Worm (Caenorhabditis elegans) whole organism, mixed stage, embryonic: ENCODE measurements around the gene B0024.15.
A peak's percentile ranks its signal among the peaks of the same experiment; 100 is the strongest.

Source experiments
- bed-3 ChIP-seq: fragments of 200-800 bp; sonication (Bioruptor generic); optimal IDR thresholded peaks from 3 replicates; lab custom pipeline; 2018; ENCODE audit warnings: mild to moderate bottlenecking, missing genetic modification characterization, moderate library complexity, missing compliant biosample characterization
- blmp-1 ChIP-seq: fragments of 150-350 bp; optimal IDR thresholded peaks from 2 replicates; lab custom pipeline; 2014; ENCODE audit warnings: missing biosample characterization, missing genetic modification characterization
- ceh-83 ChIP-seq: fragments of 200-800 bp; sonication (Bioruptor generic); optimal IDR thresholded peaks from 2 replicates; lab custom pipeline; 2018; ENCODE audit warnings: mild to moderate bottlenecking, missing genetic modification characterization, missing compliant biosample characterization
- ces-1 ChIP-seq: fragments of 150-350 bp; optimal IDR thresholded peaks from 2 replicates; lab custom pipeline; 2014; ENCODE audit warnings: missing biosample characterization, missing genetic modification reagents, missing genetic modification characterization
- cnd-1 ChIP-seq: fragments of 200-800 bp; sonication (Bioruptor generic); optimal IDR thresholded peaks from 2 replicates; lab custom pipeline; 2018; ENCODE audit warnings: mild to moderate bottlenecking, missing genetic modification characterization, missing compliant biosample characterization
- drap-1 ChIP-seq: fragments of 200-800 bp; sonication (Bioruptor generic); optimal IDR thresholded peaks from 3 replicates; lab custom pipeline; 2018; ENCODE audit warnings: mild to moderate bottlenecking, missing genetic modification characterization, missing compliant biosample characterization
- elt-1 ChIP-seq: sonication (generic microtip); optimal IDR thresholded peaks from 2 replicates; lab custom pipeline; 2017; ENCODE audit warnings: missing genetic modification characterization, mild to moderate bottlenecking, missing compliant biosample characterization, antibody characterized with exemption, moderate library complexity, borderline replicate concordance; ENCODE audit not compliant: insufficient read depth
- elt-3 ChIP-seq: fragments of 150-350 bp; optimal IDR thresholded peaks from 2 replicates; lab custom pipeline; 2014; ENCODE audit warnings: missing biosample characterization, missing genetic modification characterization
- flh-1 ChIP-seq: fragments of 200-800 bp; sonication (Bioruptor generic); optimal IDR thresholded peaks from 2 replicates; lab custom pipeline; 2018; ENCODE audit warnings: mild to moderate bottlenecking, missing genetic modification characterization, moderate library complexity, missing compliant biosample characterization
- ham-2 ChIP-seq: fragments of 200-800 bp; sonication (Bioruptor generic); optimal IDR thresholded peaks from 2 replicates; lab custom pipeline; 2018; ENCODE audit warnings: mild to moderate bottlenecking, missing genetic modification characterization, missing compliant biosample characterization
- hlh-1 ChIP-seq: fragments of 150-350 bp; optimal IDR thresholded peaks from 2 replicates; lab custom pipeline; 2014; ENCODE audit warnings: missing biosample characterization, missing genetic modification reagents, missing genetic modification characterization
- lin-13 ChIP-seq: fragments of 150-350 bp; optimal IDR thresholded peaks from 2 replicates; lab custom pipeline; 2014; ENCODE audit warnings: missing biosample characterization, missing genetic modification characterization
- lsy-2 ChIP-seq: fragments of 150-350 bp; optimal IDR thresholded peaks from 2 replicates; lab custom pipeline; 2014; ENCODE audit warnings: missing biosample characterization, missing genetic modification characterization
- mab-5 ChIP-seq: fragments of 150-350 bp; optimal IDR thresholded peaks from 2 replicates; lab custom pipeline; 2014; ENCODE audit warnings: missing biosample characterization, missing genetic modification characterization
- mep-1 ChIP-seq: fragments of 150-350 bp; optimal IDR thresholded peaks from 2 replicates; lab custom pipeline; 2017; ENCODE audit warnings: missing biosample characterization, missing genetic modification reagents, missing genetic modification characterization, inconsistent platforms
- mls-2 ChIP-seq: sonication (generic microtip); optimal IDR thresholded peaks from 2 replicates; lab custom pipeline; 2016; ENCODE audit warnings: mild to moderate bottlenecking, missing genetic modification characterization, moderate library complexity, missing compliant biosample characterization
- nhr-2 ChIP-seq: fragments of 150-350 bp; optimal IDR thresholded peaks from 2 replicates; lab custom pipeline; 2014; ENCODE audit warnings: missing biosample characterization, missing genetic modification characterization
- nhr-237 ChIP-seq: fragments of 150-350 bp; optimal IDR thresholded peaks from 2 replicates; lab custom pipeline; 2014; ENCODE audit warnings: missing biosample characterization, missing genetic modification characterization
- nhr-28 ChIP-seq: fragments of 150-350 bp; optimal IDR thresholded peaks from 2 replicates; lab custom pipeline; 2014; ENCODE audit warnings: missing biosample characterization, missing genetic modification characterization
- nhr-76 ChIP-seq: sonication (generic microtip); optimal IDR thresholded peaks from 2 replicates; lab custom pipeline; 2017; ENCODE audit warnings: missing biosample characterization, missing genetic modification characterization
- snpc-4 ChIP-seq: fragments of 150-350 bp; optimal IDR thresholded peaks from 2 replicates; lab custom pipeline; 2014; ENCODE audit warnings: missing biosample characterization, missing genetic modification characterization
- sptf-1 ChIP-seq: sonication (generic microtip); optimal IDR thresholded peaks from 2 replicates; lab custom pipeline; 2017; ENCODE audit warnings: mild to moderate bottlenecking, missing genetic modification characterization, moderate library complexity, missing compliant biosample characterization
- tbx-8 ChIP-seq: fragments of 200-800 bp; sonication (Bioruptor generic); optimal IDR thresholded peaks from 2 replicates; lab custom pipeline; 2018; ENCODE audit warnings: mild to moderate bottlenecking, missing genetic modification characterization, moderate library complexity, missing compliant biosample characterization
- unc-39 ChIP-seq: fragments of 150-350 bp; optimal IDR thresholded peaks from 2 replicates; lab custom pipeline; 2014; ENCODE audit warnings: missing biosample characterization, missing genetic modification characterization
- zip-8 ChIP-seq: fragments of 150-350 bp; optimal IDR thresholded peaks from 2 replicates; lab custom pipeline; 2014; ENCODE audit warnings: missing biosample characterization, missing genetic modification characterization
- ztf-11 ChIP-seq: fragments of 150-350 bp; optimal IDR thresholded peaks from 2 replicates; lab custom pipeline; 2014; ENCODE audit warnings: missing biosample characterization, missing genetic modification characterization

B0024.15 gene

ce11 chrV:10289743-10290142, at the start of gene B0024.15:
TSS of gene B0024.15 (plus strand) at chrV:10290043.
- TF ChIP-seq blmp-1 (tag; lab: Kevin White, UChicago) (no peak), bed-3 (no peak), ces-1 (GFP tag; lab: Kevin White, UChicago) (no peak), zip-8 (tag; lab: Kevin White, UChicago) (no peak), elt-3 (tag; lab: Kevin White, UChicago) (no peak), nhr-237 (tag; lab: Kevin White, UChicago) (no peak), ham-2 (GFP tag; lab: Kevin White, UChicago) (no peak), unc-39 (no peak), ztf-11 (tag; lab: Kevin White, UChicago) (no peak), ceh-83 (no peak)

ce11 chrV:10241121-10241803, 48.6 kb upstream of the B0024.15 start, which contains the start of the genes C12D8.21 and col-148:
TSS of gene C12D8.21 (minus strand) at chrV:10241188.
TSS of gene col-148 (plus strand) at chrV:10241753.
- no peak for TF ChIP-seq snpc-4
- TF ChIP-seq sptf-1 (tag; lab: Kevin White, UChicago), result no peak
- TF ChIP-seq nhr-2 (tag; lab: Kevin White, UChicago), result no peak
- no peak for TF ChIP-seq mab-5 (tag; lab: Kevin White, UChicago)
- TF ChIP-seq elt-3 (tag; lab: Kevin White, UChicago), result no peak
- no peak for TF ChIP-seq lsy-2
- TF ChIP-seq ceh-83, result no peak
- no peak for TF ChIP-seq nhr-76
- TF ChIP-seq zip-8 (tag; lab: Kevin White, UChicago), result no peak
- no peak for TF ChIP-seq ces-1 (GFP tag; lab: Kevin White, UChicago)
- TF ChIP-seq cnd-1, result no peak
- TF ChIP-seq flh-1 (GFP tag; lab: Kevin White, UChicago), result no peak
- TF ChIP-seq unc-39, result no peak
- TF ChIP-seq nhr-237 (tag; lab: Kevin White, UChicago), result no peak

- TF ChIP-seq ces-1 (GFP tag; lab: Kevin White, UChicago) (no peak), elt-3 (tag; lab: Kevin White, UChicago) (no peak), mab-5 (tag; lab: Kevin White, UChicago) (no peak)
- TF ChIP-seq, all 35 proteins: peak for 0
Observed at ce11 chrV:10243105-10243504, 46.7 kb upstream of the B0024.15 start, which contains the start of gene C12D8.9. TSS of gene C12D8.9 (minus strand) at chrV:10243205.

DNA sequence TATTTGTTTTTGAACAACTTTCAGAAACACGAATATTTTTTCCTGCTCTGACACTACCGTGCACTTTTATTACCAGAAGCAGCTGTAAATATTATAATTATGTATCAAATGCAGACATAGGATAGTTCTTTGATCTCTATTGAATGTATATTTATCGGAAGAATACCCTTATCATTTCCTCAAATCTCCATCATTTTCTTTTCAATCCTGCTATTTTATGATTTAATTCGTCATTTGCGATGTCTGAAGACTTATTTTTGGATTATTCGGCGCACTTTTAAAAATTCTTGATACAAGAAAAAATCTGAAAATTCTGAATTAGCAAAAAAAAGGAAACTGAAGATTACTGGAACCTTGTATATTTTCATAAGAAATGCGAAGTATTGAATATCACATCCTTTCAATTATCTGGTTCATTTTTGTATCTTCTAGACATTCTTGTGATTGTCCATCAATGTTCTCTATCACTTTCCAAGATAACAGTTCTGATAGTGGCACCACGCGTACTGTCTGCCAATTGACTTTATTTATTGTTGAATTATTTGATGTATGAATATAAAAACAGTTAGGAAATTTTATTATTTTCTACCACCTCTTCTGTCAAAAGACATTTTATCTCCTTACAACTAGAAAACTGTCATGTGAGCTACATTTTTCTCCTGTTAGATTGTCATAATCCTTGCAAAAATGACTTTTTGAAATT, 45.7 kb upstream of the B0024.15 start:
- TF ChIP-seq mls-2, result no peak
- no peak for TF ChIP-seq lsy-2
- TF ChIP-seq elt-1 (tag; lab: Kevin White, UChicago), result peak; percentile 54
- no peak for TF ChIP-seq lin-13 (tag; lab: Kevin White, UChicago)
- no peak for TF ChIP-seq mep-1 (tag; lab: Kevin White, UChicago)

- TF ChIP-seq drap-1 (GFP tag; lab: Kevin White, UChicago), result no peak
- TF ChIP-seq sptf-1 (tag; lab: Kevin White, UChicago), result no peak
- no peak for TF ChIP-seq lin-13 (tag; lab: Kevin White, UChicago)
- TF ChIP-seq ham-2 (GFP tag; lab: Kevin White, UChicago), result no peak
- TF ChIP-seq nhr-76, result no peak
- TF ChIP-seq hlh-1 (tag; lab: Kevin White, UChicago), result no peak
- no peak for TF ChIP-seq nhr-28 (tag; lab: Kevin White, UChicago)
- no peak for TF ChIP-seq ceh-83
- no peak for TF ChIP-seq tbx-8 (GFP tag; lab: Kevin White, UChicago)
Observed at ce11 chrV:10245615-10246014, 44.2 kb upstream of the B0024.15 start.

DNA sequence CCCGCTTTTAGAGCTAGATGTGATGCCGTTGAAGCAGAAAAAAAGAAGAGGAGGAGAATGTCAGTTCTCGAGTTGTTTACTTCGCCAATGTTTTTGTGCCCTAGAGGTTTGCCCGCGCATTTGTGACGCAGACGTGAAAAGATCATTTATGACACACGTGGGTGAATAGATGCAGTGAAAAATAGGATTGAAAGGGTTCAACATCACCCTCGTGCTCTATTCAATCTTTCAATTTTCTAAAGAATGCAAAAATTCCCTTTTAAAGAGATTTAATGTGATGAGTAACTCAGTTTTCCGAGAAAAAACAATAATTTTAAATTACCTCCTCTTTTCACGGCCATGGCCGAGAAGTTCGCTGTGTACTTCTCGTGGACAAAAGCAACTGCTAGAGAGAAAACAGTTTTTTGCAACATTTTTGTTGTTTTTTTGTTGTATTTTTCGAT, 43.4 kb upstream of the B0024.15 start:
- TF ChIP-seq tbx-8 (GFP tag; lab: Kevin White, UChicago), result no peak
- peak; percentile 2 for TF ChIP-seq ces-1 (GFP tag; lab: Kevin White, UChicago)
